Fruit fly (Drosophila melanogaster) Kc167 (cell line): ENCODE data around the gene Mcm10.

Experiments
- Myc ChIP-seq: fragments of >200 bp; optimal IDR thresholded peaks from 2 replicates; lab custom pipeline; 2017; ENCODE audit warnings: missing external identifiers
- psq ChIP-seq: fragments of >200 bp; optimal IDR thresholded peaks from 2 replicates; lab custom pipeline; 2017; ENCODE audit warnings: missing external identifiers
- ttk ChIP-seq: sonication (Bioruptor generic); optimal IDR thresholded peaks from 2 replicates; lab custom pipeline; 2017; ENCODE audit warnings: missing external identifiers

dm6 chr2L:21172922-21173321 lies 6.8 kb upstream of the Mcm10 start, which contains the start of gene CG31627:
- TF ChIP-seq ttk (lab: Kevin White, UChicago) = no peak
- no peak for TF ChIP-seq Myc (lab: Kevin White, UChicago)
- no peak for TF ChIP-seq psq (lab: Kevin White, UChicago)
